Worm (Caenorhabditis elegans) whole organism, mixed stage, embryonic: ENCODE data around the gene ttr-22.

Experiments used
- M03D4.4 ChIP-seq: sonication (generic microtip); optimal IDR thresholded peaks from 2 replicates; lab custom pipeline; 2017; ENCODE audit warnings: mild to moderate bottlenecking, missing genetic modification characterization, missing compliant biosample characterization
- bed-3 ChIP-seq: fragments of 200-800 bp; sonication (Bioruptor generic); optimal IDR thresholded peaks from 3 replicates; lab custom pipeline; 2018; ENCODE audit warnings: mild to moderate bottlenecking, missing genetic modification characterization, moderate library complexity, missing compliant biosample characterization
- blmp-1 ChIP-seq: fragments of 150-350 bp; optimal IDR thresholded peaks from 2 replicates; lab custom pipeline; 2014; ENCODE audit warnings: missing biosample characterization, missing genetic modification characterization
- ceh-39 ChIP-seq: fragments of 150-350 bp; optimal IDR thresholded peaks from 2 replicates; lab custom pipeline; 2014; ENCODE audit warnings: missing biosample characterization, missing genetic modification characterization
- ceh-83 ChIP-seq: fragments of 200-800 bp; sonication (Bioruptor generic); optimal IDR thresholded peaks from 2 replicates; lab custom pipeline; 2018; ENCODE audit warnings: mild to moderate bottlenecking, missing genetic modification characterization, missing compliant biosample characterization
- ces-1 ChIP-seq: fragments of 150-350 bp; optimal IDR thresholded peaks from 2 replicates; lab custom pipeline; 2014; ENCODE audit warnings: missing biosample characterization, missing genetic modification reagents, missing genetic modification characterization
- cnd-1 ChIP-seq: fragments of 200-800 bp; sonication (Bioruptor generic); optimal IDR thresholded peaks from 2 replicates; lab custom pipeline; 2018; ENCODE audit warnings: mild to moderate bottlenecking, missing genetic modification characterization, missing compliant biosample characterization
- drap-1 ChIP-seq: fragments of 200-800 bp; sonication (Bioruptor generic); optimal IDR thresholded peaks from 3 replicates; lab custom pipeline; 2018; ENCODE audit warnings: mild to moderate bottlenecking, missing genetic modification characterization, missing compliant biosample characterization
- elt-3 ChIP-seq: fragments of 150-350 bp; optimal IDR thresholded peaks from 2 replicates; lab custom pipeline; 2014; ENCODE audit warnings: missing biosample characterization, missing genetic modification characterization
- flh-1 ChIP-seq: fragments of 200-800 bp; sonication (Bioruptor generic); optimal IDR thresholded peaks from 2 replicates; lab custom pipeline; 2018; ENCODE audit warnings: mild to moderate bottlenecking, missing genetic modification characterization, moderate library complexity, missing compliant biosample characterization
- hlh-1 ChIP-seq: fragments of 150-350 bp; optimal IDR thresholded peaks from 2 replicates; lab custom pipeline; 2014; ENCODE audit warnings: missing biosample characterization, missing genetic modification reagents, missing genetic modification characterization
- lin-13 ChIP-seq: fragments of 150-350 bp; optimal IDR thresholded peaks from 2 replicates; lab custom pipeline; 2014; ENCODE audit warnings: missing biosample characterization, missing genetic modification characterization
- lin-32 ChIP-seq: fragments of 200-800 bp; sonication (Bioruptor generic); optimal IDR thresholded peaks from 2 replicates; lab custom pipeline; 2018; ENCODE audit warnings: mild to moderate bottlenecking, missing genetic modification characterization, missing compliant biosample characterization
- lsy-2 ChIP-seq: fragments of 150-350 bp; optimal IDR thresholded peaks from 2 replicates; lab custom pipeline; 2014; ENCODE audit warnings: missing biosample characterization, missing genetic modification characterization
- mab-5 ChIP-seq: fragments of 150-350 bp; optimal IDR thresholded peaks from 2 replicates; lab custom pipeline; 2014; ENCODE audit warnings: missing biosample characterization, missing genetic modification characterization
- mep-1 ChIP-seq: fragments of 150-350 bp; optimal IDR thresholded peaks from 2 replicates; lab custom pipeline; 2017; ENCODE audit warnings: missing biosample characterization, missing genetic modification reagents, missing genetic modification characterization, inconsistent platforms
- mls-2 ChIP-seq: sonication (generic microtip); optimal IDR thresholded peaks from 2 replicates; lab custom pipeline; 2016; ENCODE audit warnings: mild to moderate bottlenecking, missing genetic modification characterization, moderate library complexity, missing compliant biosample characterization
- nhr-2 ChIP-seq: fragments of 150-350 bp; optimal IDR thresholded peaks from 2 replicates; lab custom pipeline; 2014; ENCODE audit warnings: missing biosample characterization, missing genetic modification characterization
- nhr-237 ChIP-seq: fragments of 150-350 bp; optimal IDR thresholded peaks from 2 replicates; lab custom pipeline; 2014; ENCODE audit warnings: missing biosample characterization, missing genetic modification characterization
- nhr-28 ChIP-seq: fragments of 150-350 bp; optimal IDR thresholded peaks from 2 replicates; lab custom pipeline; 2014; ENCODE audit warnings: missing biosample characterization, missing genetic modification characterization
- nhr-76 ChIP-seq: sonication (generic microtip); optimal IDR thresholded peaks from 2 replicates; lab custom pipeline; 2017; ENCODE audit warnings: missing biosample characterization, missing genetic modification characterization
- pha-4 ChIP-seq: fragments of 150-350 bp; optimal IDR thresholded peaks from 2 replicates; lab custom pipeline; 2018; ENCODE audit warnings: missing biosample characterization, missing genetic modification reagents, missing genetic modification characterization
- sem-2 ChIP-seq: fragments of 200-800 bp; sonication (Bioruptor generic); optimal IDR thresholded peaks from 2 replicates; lab custom pipeline; 2018; ENCODE audit warnings: mild to moderate bottlenecking, missing genetic modification characterization, missing compliant biosample characterization
- snpc-4 ChIP-seq: fragments of 150-350 bp; optimal IDR thresholded peaks from 2 replicates; lab custom pipeline; 2014; ENCODE audit warnings: missing biosample characterization, missing genetic modification characterization
- sptf-1 ChIP-seq: sonication (generic microtip); optimal IDR thresholded peaks from 2 replicates; lab custom pipeline; 2017; ENCODE audit warnings: mild to moderate bottlenecking, missing genetic modification characterization, moderate library complexity, missing compliant biosample characterization
- tbx-8 ChIP-seq: fragments of 200-800 bp; sonication (Bioruptor generic); optimal IDR thresholded peaks from 2 replicates; lab custom pipeline; 2018; ENCODE audit warnings: mild to moderate bottlenecking, missing genetic modification characterization, moderate library complexity, missing compliant biosample characterization
- unc-120 ChIP-seq: sonication (generic microtip); optimal IDR thresholded peaks from 2 replicates; lab custom pipeline; 2017; ENCODE audit warnings: missing genetic modification characterization, missing compliant biosample characterization; ENCODE audit not compliant: poor library complexity, severe bottlenecking
- unc-39 ChIP-seq: fragments of 150-350 bp; optimal IDR thresholded peaks from 2 replicates; lab custom pipeline; 2014; ENCODE audit warnings: missing biosample characterization, missing genetic modification characterization
- unc-62 ChIP-seq: fragments of 150-350 bp; optimal IDR thresholded peaks from 2 replicates; lab custom pipeline; 2014; ENCODE audit warnings: missing biosample characterization, missing genetic modification reagents, missing genetic modification characterization
- zip-8 ChIP-seq: fragments of 150-350 bp; optimal IDR thresholded peaks from 2 replicates; lab custom pipeline; 2014; ENCODE audit warnings: missing biosample characterization, missing genetic modification characterization
- ztf-11 ChIP-seq: fragments of 150-350 bp; optimal IDR thresholded peaks from 2 replicates; lab custom pipeline; 2014; ENCODE audit warnings: missing biosample characterization, missing genetic modification characterization

The ttr-22 gene

DNA sequence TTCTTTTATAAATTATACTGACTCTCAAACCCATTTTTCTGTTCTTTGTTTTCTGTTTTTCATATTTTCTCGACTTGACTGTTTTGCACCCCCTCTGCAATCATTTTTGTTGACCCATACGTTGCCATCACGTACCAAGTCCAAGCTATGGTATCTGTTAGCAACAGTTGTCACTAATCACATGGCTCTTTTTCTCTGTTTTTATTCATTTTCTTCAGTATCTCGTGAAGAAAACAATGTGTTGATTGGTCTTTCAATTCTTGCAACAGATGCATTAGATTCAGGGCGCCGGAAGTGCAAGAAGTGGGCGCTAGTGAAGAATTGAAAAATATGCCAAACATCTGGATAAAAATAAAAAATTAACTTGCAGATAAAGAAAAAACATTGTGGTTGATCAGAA lies 5.7 kb upstream of the ttr-22 start:
- TF ChIP-seq M03D4.4 (tag; lab: Kevin White, UChicago) (no peak), unc-120 (tag; lab: Kevin White, UChicago) (peak; percentile 35), unc-39 (tag; lab: Kevin White, UChicago) (no peak), hlh-1 (tag; lab: Kevin White, UChicago) (peak; percentile 81)

DNA sequence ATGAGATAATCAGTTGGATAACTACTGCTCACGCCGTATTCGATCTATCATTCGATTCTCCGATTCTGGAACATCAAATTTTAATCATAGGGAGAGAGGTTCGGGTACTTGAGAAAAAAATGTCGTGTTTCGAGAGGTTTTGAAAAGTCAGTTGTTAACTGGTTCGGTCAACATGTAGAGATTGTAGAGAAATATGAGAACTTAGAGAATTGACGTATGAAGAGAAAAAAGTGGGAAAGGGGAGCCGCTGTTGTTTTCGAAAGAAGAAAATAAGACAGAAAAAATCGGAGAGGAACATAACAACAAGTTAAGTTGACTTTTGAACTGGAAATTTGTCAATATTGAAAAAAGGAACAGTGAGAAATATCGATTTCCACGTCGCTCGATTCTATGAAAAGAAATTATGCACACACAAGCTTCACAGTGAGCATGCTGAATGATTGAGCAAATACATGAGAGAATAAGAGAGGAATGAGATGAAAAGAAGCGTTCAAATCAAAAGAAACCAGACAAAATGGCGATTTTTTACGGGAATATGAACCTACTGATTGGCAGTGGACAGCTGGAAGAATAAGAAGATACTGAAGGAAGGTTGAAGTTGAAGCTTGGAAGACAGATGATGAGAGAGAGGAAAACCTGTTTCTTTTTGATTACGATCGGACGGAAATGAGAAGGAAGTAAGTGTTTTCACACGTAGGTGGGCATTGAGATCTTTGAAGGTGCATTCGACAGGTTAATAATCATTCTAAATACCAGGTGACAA lies 3.9 kb downstream of the ttr-22 start, which contains the start of the genes T04H1.13, slfl-5 and rad-50:
Gene T04H1.13 (minus strand): TSS at position 51 of the 763 bp plus-strand sequence.
Gene slfl-5 (minus strand): TSS at position 65 of the 763 bp plus-strand sequence.
Gene rad-50 (plus strand): TSS at position 667 of the 763 bp plus-strand sequence.
- TF ChIP-seq ztf-11 (no peak), mep-1 (tag; lab: Kevin White, UChicago) (no peak), sptf-1 (tag; lab: Kevin White, UChicago) (no peak), elt-3 (tag; lab: Kevin White, UChicago) (no peak), nhr-237 (tag; lab: Kevin White, UChicago) (no peak), flh-1 (no peak), unc-62 (GFP tag; lab: Kevin White, UChicago) (no peak), snpc-4 (no peak), drap-1 (GFP tag; lab: Kevin White, UChicago) (no peak), ceh-83 (GFP tag; lab: Kevin White, UChicago) (no peak), mls-2 (tag; lab: Kevin White, UChicago) (no peak), ceh-39 (tag; lab: Kevin White, UChicago) (no peak), nhr-2 (tag; lab: Kevin White, UChicago) (no peak), ces-1 (GFP tag; lab: Kevin White, UChicago) (no peak), unc-120 (tag; lab: Kevin White, UChicago) (no peak), mab-5 (no peak), sem-2 (no peak), blmp-1 (tag; lab: Kevin White, UChicago) (no peak)

DNA sequence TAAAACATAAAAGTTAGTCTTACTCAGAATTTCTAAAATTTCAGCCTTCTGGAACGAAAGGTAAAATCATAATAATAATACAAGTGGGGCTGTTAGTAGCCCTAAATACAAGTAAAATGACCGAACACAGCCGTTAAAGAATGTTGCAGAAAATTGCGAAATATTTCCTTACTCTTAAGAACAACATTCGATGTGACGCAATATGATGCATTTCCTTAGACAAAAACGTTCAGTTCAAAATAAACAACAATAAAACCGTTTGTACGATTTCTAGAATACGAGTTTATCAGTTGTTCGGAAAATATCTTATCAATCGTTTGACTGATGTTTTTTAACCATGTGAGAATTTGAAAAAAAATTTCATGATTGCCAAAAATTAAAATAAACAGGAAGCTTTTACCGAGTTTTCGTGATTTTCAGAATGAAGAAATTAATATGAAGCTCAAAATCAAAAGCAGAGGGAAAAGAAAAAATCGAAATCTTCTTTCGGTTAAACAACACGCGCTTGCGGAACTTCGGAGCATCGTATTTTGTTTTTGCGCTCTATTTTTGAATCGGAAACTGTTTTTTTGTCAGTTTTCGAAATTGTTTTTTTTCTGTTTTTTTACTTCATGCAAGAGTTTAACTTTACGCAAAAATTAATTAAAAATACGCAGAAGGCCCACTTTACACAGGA lies 4.7 kb downstream of the ttr-22 start:
- TF ChIP-seq lsy-2 (tag; lab: Kevin White, UChicago) (no peak), cnd-1 (tag; lab: Kevin White, UChicago) (no peak), zip-8 (peak; percentile 56)

DNA sequence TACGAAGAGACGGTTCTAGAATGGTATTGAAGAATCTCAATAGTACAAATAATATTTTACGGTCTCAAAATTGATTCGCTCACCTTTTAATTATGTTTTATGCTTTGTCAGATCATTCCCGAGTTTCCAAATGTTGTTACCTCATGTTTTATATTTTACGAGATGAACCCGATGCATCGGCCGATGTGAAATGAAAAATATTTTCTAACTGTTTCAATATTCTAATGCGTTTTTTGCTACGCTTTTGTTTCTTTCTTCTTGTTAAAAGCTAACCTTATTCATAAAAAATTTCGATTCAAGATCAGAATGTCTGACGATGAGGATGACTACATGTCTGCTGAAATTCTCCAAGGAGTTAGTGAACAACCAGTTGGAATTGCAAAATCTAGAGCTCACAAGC lies 9.8 kb downstream of the ttr-22 start, which contains the start of gene T04H1.5:
Gene T04H1.5 (plus strand): TSS at position 301 of the 400 bp plus-strand sequence.
- no peak for TF ChIP-seq cnd-1 (tag; lab: Kevin White, UChicago)
- no peak for TF ChIP-seq tbx-8 (GFP tag; lab: Kevin White, UChicago)
- no peak for TF ChIP-seq snpc-4
- no peak for TF ChIP-seq ceh-39 (tag; lab: Kevin White, UChicago)
- no peak for TF ChIP-seq sem-2
- no peak for TF ChIP-seq hlh-1 (tag; lab: Kevin White, UChicago)
- TF ChIP-seq unc-39 (tag; lab: Kevin White, UChicago) = no peak
- TF ChIP-seq ztf-11 = no peak
- TF ChIP-seq blmp-1 (tag; lab: Kevin White, UChicago) = no peak
- no peak for TF ChIP-seq pha-4
- no peak for TF ChIP-seq lin-32 (GFP tag; lab: Kevin White, UChicago)
- TF ChIP-seq lin-13 (tag; lab: Kevin White, UChicago) = no peak
- no peak for TF ChIP-seq ces-1 (GFP tag; lab: Kevin White, UChicago)
- no peak for TF ChIP-seq nhr-2 (tag; lab: Kevin White, UChicago)
- TF ChIP-seq unc-62 (GFP tag; lab: Kevin White, UChicago) = no peak

DNA sequence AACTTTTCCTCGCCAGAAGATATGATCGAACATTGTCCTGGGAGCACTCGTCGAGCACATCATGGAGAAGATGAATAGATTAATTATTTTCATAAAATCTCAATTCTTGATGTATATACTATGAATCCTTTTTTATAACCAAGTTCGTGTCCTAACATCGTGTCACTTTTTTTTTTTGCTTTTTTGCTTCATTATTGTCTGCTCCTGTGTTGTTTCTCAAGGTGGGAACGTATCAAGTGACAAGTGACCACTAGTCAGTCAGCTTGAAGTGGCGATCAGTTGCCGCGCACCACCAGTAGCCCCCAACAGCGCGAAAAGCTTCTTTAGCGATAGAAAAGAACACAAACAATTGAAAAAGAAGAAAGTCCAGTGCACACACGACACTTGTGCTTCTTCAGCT lies 11.0 kb downstream of the ttr-22 start, which contains the start of gene lrx-1:
Gene lrx-1 (plus strand): TSS at position 301 of the 400 bp plus-strand sequence.
- TF ChIP-seq M03D4.4 (tag; lab: Kevin White, UChicago) (no peak), flh-1 (no peak), ces-1 (GFP tag; lab: Kevin White, UChicago) (no peak), nhr-2 (tag; lab: Kevin White, UChicago) (no peak), bed-3 (GFP tag; lab: Kevin White, UChicago) (no peak), mab-5 (no peak), nhr-28 (tag; lab: Kevin White, UChicago) (no peak), zip-8 (no peak), unc-39 (tag; lab: Kevin White, UChicago) (no peak), hlh-1 (tag; lab: Kevin White, UChicago) (no peak), mep-1 (tag; lab: Kevin White, UChicago) (no peak), sem-2 (no peak), unc-120 (tag; lab: Kevin White, UChicago) (no peak), mls-2 (tag; lab: Kevin White, UChicago) (no peak), unc-62 (GFP tag; lab: Kevin White, UChicago) (no peak), elt-3 (tag; lab: Kevin White, UChicago) (no peak), tbx-8 (GFP tag; lab: Kevin White, UChicago) (no peak), nhr-76 (tag; lab: Kevin White, UChicago) (no peak)
